Worm (Caenorhabditis elegans) whole organism, mixed stage, embryonic: ENCODE data around the gene sru-23.

Source experiments
- bed-3 ChIP-seq: fragments of 200-800 bp; sonication (Bioruptor generic); optimal IDR thresholded peaks from 3 replicates; lab custom pipeline; 2018; ENCODE audit warnings: mild to moderate bottlenecking, missing genetic modification characterization, moderate library complexity, missing compliant biosample characterization
- blmp-1 ChIP-seq: fragments of 150-350 bp; optimal IDR thresholded peaks from 2 replicates; lab custom pipeline; 2014; ENCODE audit warnings: missing biosample characterization, missing genetic modification characterization
- ceh-39 ChIP-seq: fragments of 150-350 bp; optimal IDR thresholded peaks from 2 replicates; lab custom pipeline; 2014; ENCODE audit warnings: missing biosample characterization, missing genetic modification characterization
- ceh-83 ChIP-seq: fragments of 200-800 bp; sonication (Bioruptor generic); optimal IDR thresholded peaks from 2 replicates; lab custom pipeline; 2018; ENCODE audit warnings: mild to moderate bottlenecking, missing genetic modification characterization, missing compliant biosample characterization
- ces-1 ChIP-seq: fragments of 150-350 bp; optimal IDR thresholded peaks from 2 replicates; lab custom pipeline; 2014; ENCODE audit warnings: missing biosample characterization, missing genetic modification reagents, missing genetic modification characterization
- cnd-1 ChIP-seq: fragments of 200-800 bp; sonication (Bioruptor generic); optimal IDR thresholded peaks from 2 replicates; lab custom pipeline; 2018; ENCODE audit warnings: mild to moderate bottlenecking, missing genetic modification characterization, missing compliant biosample characterization
- drap-1 ChIP-seq: fragments of 200-800 bp; sonication (Bioruptor generic); optimal IDR thresholded peaks from 3 replicates; lab custom pipeline; 2018; ENCODE audit warnings: mild to moderate bottlenecking, missing genetic modification characterization, missing compliant biosample characterization
- elt-1 ChIP-seq: sonication (generic microtip); optimal IDR thresholded peaks from 2 replicates; lab custom pipeline; 2017; ENCODE audit warnings: missing genetic modification characterization, mild to moderate bottlenecking, missing compliant biosample characterization, antibody characterized with exemption, moderate library complexity, borderline replicate concordance; ENCODE audit not compliant: insufficient read depth
- elt-3 ChIP-seq: fragments of 150-350 bp; optimal IDR thresholded peaks from 2 replicates; lab custom pipeline; 2014; ENCODE audit warnings: missing biosample characterization, missing genetic modification characterization
- flh-1 ChIP-seq: fragments of 200-800 bp; sonication (Bioruptor generic); optimal IDR thresholded peaks from 2 replicates; lab custom pipeline; 2018; ENCODE audit warnings: mild to moderate bottlenecking, missing genetic modification characterization, moderate library complexity, missing compliant biosample characterization
- hlh-1 ChIP-seq: fragments of 150-350 bp; optimal IDR thresholded peaks from 2 replicates; lab custom pipeline; 2014; ENCODE audit warnings: missing biosample characterization, missing genetic modification reagents, missing genetic modification characterization
- lin-13 ChIP-seq: fragments of 150-350 bp; optimal IDR thresholded peaks from 2 replicates; lab custom pipeline; 2014; ENCODE audit warnings: missing biosample characterization, missing genetic modification characterization
- lin-32 ChIP-seq: fragments of 200-800 bp; sonication (Bioruptor generic); optimal IDR thresholded peaks from 2 replicates; lab custom pipeline; 2018; ENCODE audit warnings: mild to moderate bottlenecking, missing genetic modification characterization, missing compliant biosample characterization
- lsy-2 ChIP-seq: fragments of 150-350 bp; optimal IDR thresholded peaks from 2 replicates; lab custom pipeline; 2014; ENCODE audit warnings: missing biosample characterization, missing genetic modification characterization
- mab-5 ChIP-seq: fragments of 150-350 bp; optimal IDR thresholded peaks from 2 replicates; lab custom pipeline; 2014; ENCODE audit warnings: missing biosample characterization, missing genetic modification characterization
- mep-1 ChIP-seq: fragments of 150-350 bp; optimal IDR thresholded peaks from 2 replicates; lab custom pipeline; 2017; ENCODE audit warnings: missing biosample characterization, missing genetic modification reagents, missing genetic modification characterization, inconsistent platforms
- mls-2 ChIP-seq: sonication (generic microtip); optimal IDR thresholded peaks from 2 replicates; lab custom pipeline; 2016; ENCODE audit warnings: mild to moderate bottlenecking, missing genetic modification characterization, moderate library complexity, missing compliant biosample characterization
- nhr-12 ChIP-seq: fragments of 150-350 bp; optimal IDR thresholded peaks from 2 replicates; lab custom pipeline; 2014; ENCODE audit warnings: missing biosample characterization, missing genetic modification characterization
- nhr-2 ChIP-seq: fragments of 150-350 bp; optimal IDR thresholded peaks from 2 replicates; lab custom pipeline; 2014; ENCODE audit warnings: missing biosample characterization, missing genetic modification characterization
- nhr-237 ChIP-seq: fragments of 150-350 bp; optimal IDR thresholded peaks from 2 replicates; lab custom pipeline; 2014; ENCODE audit warnings: missing biosample characterization, missing genetic modification characterization
- nhr-28 ChIP-seq: fragments of 150-350 bp; optimal IDR thresholded peaks from 2 replicates; lab custom pipeline; 2014; ENCODE audit warnings: missing biosample characterization, missing genetic modification characterization
- nhr-76 ChIP-seq: sonication (generic microtip); optimal IDR thresholded peaks from 2 replicates; lab custom pipeline; 2017; ENCODE audit warnings: missing biosample characterization, missing genetic modification characterization
- pha-4 ChIP-seq: fragments of 150-350 bp; optimal IDR thresholded peaks from 2 replicates; lab custom pipeline; 2018; ENCODE audit warnings: missing biosample characterization, missing genetic modification reagents, missing genetic modification characterization
- sem-2 ChIP-seq: fragments of 200-800 bp; sonication (Bioruptor generic); optimal IDR thresholded peaks from 2 replicates; lab custom pipeline; 2018; ENCODE audit warnings: mild to moderate bottlenecking, missing genetic modification characterization, missing compliant biosample characterization
- snpc-4 ChIP-seq: fragments of 150-350 bp; optimal IDR thresholded peaks from 2 replicates; lab custom pipeline; 2014; ENCODE audit warnings: missing biosample characterization, missing genetic modification characterization
- unc-120 ChIP-seq: sonication (generic microtip); optimal IDR thresholded peaks from 2 replicates; lab custom pipeline; 2017; ENCODE audit warnings: missing genetic modification characterization, missing compliant biosample characterization; ENCODE audit not compliant: poor library complexity, severe bottlenecking
- unc-39 ChIP-seq: fragments of 150-350 bp; optimal IDR thresholded peaks from 2 replicates; lab custom pipeline; 2014; ENCODE audit warnings: missing biosample characterization, missing genetic modification characterization
- zip-8 ChIP-seq: fragments of 150-350 bp; optimal IDR thresholded peaks from 2 replicates; lab custom pipeline; 2014; ENCODE audit warnings: missing biosample characterization, missing genetic modification characterization
- ztf-11 ChIP-seq: fragments of 150-350 bp; optimal IDR thresholded peaks from 2 replicates; lab custom pipeline; 2014; ENCODE audit warnings: missing biosample characterization, missing genetic modification characterization

The sru-23 gene

ce11 chrV:15924307-15924706 lies 48.1 kb downstream of the sru-23 start, which contains the start of gene nhr-108:
Gene nhr-108 (minus strand): TSS chrV:15924472.
- TF ChIP-seq lsy-2 (tag; lab: Kevin White, UChicago) (no peak), snpc-4 (no peak), lin-13 (tag; lab: Kevin White, UChicago) (no peak), elt-3 (no peak), ceh-83 (no peak), ztf-11 (tag; lab: Kevin White, UChicago) (no peak), sem-2 (GFP tag; lab: Kevin White, UChicago) (no peak), drap-1 (GFP tag; lab: Kevin White, UChicago) (no peak)

DNA sequence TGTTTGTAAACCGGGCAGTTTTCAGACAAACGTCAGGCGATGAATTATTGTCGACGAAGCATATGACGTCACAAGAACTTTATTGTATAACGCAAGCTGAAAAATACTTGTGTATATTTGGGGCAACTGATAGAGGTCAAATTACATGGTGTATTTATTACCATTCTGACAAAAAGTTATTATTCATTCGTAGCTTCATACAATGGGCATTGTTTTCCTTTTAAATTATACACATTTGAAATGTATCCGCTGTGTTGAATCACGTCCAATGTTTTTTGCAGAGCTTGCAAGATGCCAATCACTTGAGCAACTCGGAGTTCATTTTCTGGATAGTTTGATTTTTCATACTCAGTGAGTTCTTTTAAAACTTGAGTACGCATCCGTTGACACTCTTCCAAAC lies 49.4 kb downstream of the sru-23 start, which contains the start of gene F35E8.13:
Gene F35E8.13 (plus strand): TSS at position 301 of the 400 bp plus-strand sequence.
- TF ChIP-seq blmp-1 (tag; lab: Kevin White, UChicago) (no peak), pha-4 (tag; lab: Kevin White, UChicago) (no peak), ceh-83 (no peak), mab-5 (tag; lab: Kevin White, UChicago) (no peak), flh-1 (GFP tag; lab: Kevin White, UChicago) (no peak), hlh-1 (no peak), zip-8 (tag; lab: Kevin White, UChicago) (no peak), mls-2 (no peak), lin-13 (tag; lab: Kevin White, UChicago) (no peak), sem-2 (GFP tag; lab: Kevin White, UChicago) (no peak), bed-3 (GFP tag; lab: Kevin White, UChicago) (no peak), nhr-28 (tag; lab: Kevin White, UChicago) (no peak), mep-1 (tag; lab: Kevin White, UChicago) (no peak), drap-1 (GFP tag; lab: Kevin White, UChicago) (no peak), ceh-39 (tag; lab: Kevin White, UChicago) (no peak), nhr-237 (no peak)

ce11 chrV:15921102-15921501 lies 51.3 kb downstream of the sru-23 start, which contains the start of gene cdr-1:
Gene cdr-1 (plus strand): TSS chrV:15921309.
- TF ChIP-seq nhr-12 (no peak), unc-120 (tag; lab: Kevin White, UChicago) (no peak), nhr-2 (tag; lab: Kevin White, UChicago) (no peak), lin-13 (tag; lab: Kevin White, UChicago) (no peak), elt-1 (tag; lab: Kevin White, UChicago) (no peak), bed-3 (GFP tag; lab: Kevin White, UChicago) (no peak), mab-5 (tag; lab: Kevin White, UChicago) (no peak), cnd-1 (no peak), nhr-28 (tag; lab: Kevin White, UChicago) (no peak), sem-2 (GFP tag; lab: Kevin White, UChicago) (no peak), flh-1 (GFP tag; lab: Kevin White, UChicago) (no peak), nhr-76 (tag; lab: Kevin White, UChicago) (no peak), ceh-83 (no peak), lin-32 (GFP tag; lab: Kevin White, UChicago) (no peak), ces-1 (GFP tag; lab: Kevin White, UChicago) (no peak), unc-39 (tag; lab: Kevin White, UChicago) (no peak)
